Worm (Caenorhabditis elegans): ENCODE measurements around the gene gst-41.

Gene gst-41

ce11 chrV:7364059-7364458 is 35.0 kb downstream of the gst-41 start, which contains the start of gene cyp-35A2:
Gene cyp-35A2 (minus strand): TSS chrV:7364182.
- TF ChIP-seq klf-2 (GFP tag; conservative IDR thresholded peaks at IDR 0.05) = no peak
- TF ChIP-seq tab-1 (GFP tag; IDR thresholded peaks at IDR 0.05) = no peak
- no peak for TF ChIP-seq med-1 (GFP tag; optimal IDR thresholded peaks at IDR 0.05; ENCODE audit: insufficient read depth)
- no peak for TF ChIP-seq ztf-29 (GFP tag; IDR thresholded peaks at IDR 0.05)
- TF ChIP-seq T22C8.4 (GFP tag; IDR thresholded peaks at IDR 0.05) = no peak
- TF ChIP-seq flt-1 (GFP tag; IDR thresholded peaks at IDR 0.05) = no peak
- TF ChIP-seq ztf-23 (GFP tag; IDR thresholded peaks at IDR 0.05) = no peak
- TF ChIP-seq cog-1 (tag; optimal IDR thresholded peaks at IDR 0.05) = no peak
- no peak for TF ChIP-seq ref-1 (GFP tag; conservative IDR thresholded peaks at IDR 0.05)

ce11 chrV:7361673-7362072 is 37.4 kb downstream of the gst-41 start, which contains the start of gene cyp-35A1:
Gene cyp-35A1 (minus strand): TSS chrV:7361773.
- no peak for TF ChIP-seq cog-1 (tag; optimal IDR thresholded peaks at IDR 0.05)
- no peak for TF ChIP-seq klf-2 (GFP tag; conservative IDR thresholded peaks at IDR 0.05)
- TF ChIP-seq tab-1 (GFP tag; IDR thresholded peaks at IDR 0.05) = no peak
- TF ChIP-seq med-1 (GFP tag; optimal IDR thresholded peaks at IDR 0.05; ENCODE audit: insufficient read depth) = no peak
- TF ChIP-seq flt-1 (GFP tag; IDR thresholded peaks at IDR 0.05) = no peak
- no peak for TF ChIP-seq ztf-29 (GFP tag; IDR thresholded peaks at IDR 0.05)
- TF ChIP-seq ztf-23 (GFP tag; IDR thresholded peaks at IDR 0.05) = no peak
- no peak for TF ChIP-seq T22C8.4 (GFP tag; IDR thresholded peaks at IDR 0.05)
- TF ChIP-seq ref-1 (GFP tag; conservative IDR thresholded peaks at IDR 0.05) = no peak

DNA sequence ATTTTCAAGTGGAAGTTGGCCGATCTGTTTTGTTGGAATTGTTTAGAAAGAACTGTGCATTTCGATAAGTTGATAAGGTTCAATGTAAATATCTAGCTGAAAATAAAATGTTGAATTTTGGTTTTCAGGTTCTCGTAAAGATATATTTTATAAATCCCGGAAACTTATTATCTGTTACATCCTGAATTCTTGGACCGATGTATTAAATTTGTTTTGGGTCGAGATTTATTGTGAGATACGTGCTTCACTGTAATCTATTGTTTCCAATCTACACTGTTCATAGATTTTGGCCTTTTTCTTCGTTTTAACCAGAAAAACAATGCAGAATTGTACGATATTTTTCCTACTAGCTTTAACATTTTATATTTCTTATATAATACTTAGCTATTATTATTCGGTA is 42.0 kb downstream of the gst-41 start, which contains the start of gene C03G6.6:
Gene C03G6.6, plus strand, starts transcription at position 301 of the 400 bp plus-strand sequence.
- no peak for TF ChIP-seq med-1 (GFP tag; optimal IDR thresholded peaks at IDR 0.05; ENCODE audit: insufficient read depth)
- no peak for TF ChIP-seq flt-1 (GFP tag; IDR thresholded peaks at IDR 0.05)
- no peak for TF ChIP-seq klf-2 (GFP tag; conservative IDR thresholded peaks at IDR 0.05)

DNA sequence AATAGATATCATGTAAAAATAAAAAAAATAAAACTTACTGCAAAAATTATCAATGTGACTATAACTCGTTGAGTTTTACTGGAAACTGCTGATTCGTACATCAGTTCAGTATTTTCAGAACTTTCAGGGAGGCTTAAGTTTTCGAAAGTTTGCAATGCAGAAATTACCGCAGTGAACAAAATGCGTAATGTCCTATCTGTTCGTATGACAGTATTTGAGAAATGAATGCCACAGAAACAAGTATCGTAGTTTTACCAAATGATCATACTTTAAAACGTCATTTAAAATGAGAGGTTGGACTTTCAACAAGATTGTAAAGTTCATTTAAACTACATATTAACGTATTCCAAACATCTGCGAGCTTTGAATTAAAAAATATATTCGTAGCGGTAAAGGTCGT is 42.4 kb downstream of the gst-41 start, which contains the start of gene C03G6.21:
Gene C03G6.21, minus strand, starts transcription at position 101 of the 400 bp plus-strand sequence.
- TF ChIP-seq med-1 (GFP tag; optimal IDR thresholded peaks at IDR 0.05; ENCODE audit: insufficient read depth) = no peak

- TF ChIP-seq klf-2 (GFP tag; conservative IDR thresholded peaks at IDR 0.05) (no peak), ztf-23 (GFP tag; IDR thresholded peaks at IDR 0.05) (no peak), med-1 (GFP tag; optimal IDR thresholded peaks at IDR 0.05; ENCODE audit: insufficient read depth) (no peak), flt-1 (GFP tag; IDR thresholded peaks at IDR 0.05) (no peak), ztf-29 (GFP tag; IDR thresholded peaks at IDR 0.05) (no peak), ref-1 (GFP tag; conservative IDR thresholded peaks at IDR 0.05) (no peak), T22C8.4 (GFP tag; IDR thresholded peaks at IDR 0.05) (no peak), cog-1 (tag; optimal IDR thresholded peaks at IDR 0.05) (no peak), tab-1 (GFP tag; IDR thresholded peaks at IDR 0.05) (no peak)
Measured at ce11 chrV:7355464-7355863, 43.6 kb downstream of the gst-41 start, which contains the start of gene tag-293. Gene tag-293 (minus strand): TSS chrV:7355564.

- no peak for TF ChIP-seq flt-1 (GFP tag; IDR thresholded peaks at IDR 0.05)
- TF ChIP-seq med-1 (GFP tag; optimal IDR thresholded peaks at IDR 0.05; ENCODE audit: insufficient read depth) = no peak
- no peak for TF ChIP-seq ztf-23 (GFP tag; IDR thresholded peaks at IDR 0.05)
- TF ChIP-seq klf-2 (GFP tag; conservative IDR thresholded peaks at IDR 0.05) = no peak
- TF ChIP-seq ztf-29 (GFP tag; IDR thresholded peaks at IDR 0.05) = no peak
- no peak for TF ChIP-seq T22C8.4 (GFP tag; IDR thresholded peaks at IDR 0.05)
- TF ChIP-seq cog-1 (tag; optimal IDR thresholded peaks at IDR 0.05) = no peak
- no peak for TF ChIP-seq ref-1 (GFP tag; conservative IDR thresholded peaks at IDR 0.05)
- no peak for TF ChIP-seq tab-1 (GFP tag; IDR thresholded peaks at IDR 0.05)
Measured at ce11 chrV:7353602-7354001, 45.5 kb downstream of the gst-41 start.

DNA sequence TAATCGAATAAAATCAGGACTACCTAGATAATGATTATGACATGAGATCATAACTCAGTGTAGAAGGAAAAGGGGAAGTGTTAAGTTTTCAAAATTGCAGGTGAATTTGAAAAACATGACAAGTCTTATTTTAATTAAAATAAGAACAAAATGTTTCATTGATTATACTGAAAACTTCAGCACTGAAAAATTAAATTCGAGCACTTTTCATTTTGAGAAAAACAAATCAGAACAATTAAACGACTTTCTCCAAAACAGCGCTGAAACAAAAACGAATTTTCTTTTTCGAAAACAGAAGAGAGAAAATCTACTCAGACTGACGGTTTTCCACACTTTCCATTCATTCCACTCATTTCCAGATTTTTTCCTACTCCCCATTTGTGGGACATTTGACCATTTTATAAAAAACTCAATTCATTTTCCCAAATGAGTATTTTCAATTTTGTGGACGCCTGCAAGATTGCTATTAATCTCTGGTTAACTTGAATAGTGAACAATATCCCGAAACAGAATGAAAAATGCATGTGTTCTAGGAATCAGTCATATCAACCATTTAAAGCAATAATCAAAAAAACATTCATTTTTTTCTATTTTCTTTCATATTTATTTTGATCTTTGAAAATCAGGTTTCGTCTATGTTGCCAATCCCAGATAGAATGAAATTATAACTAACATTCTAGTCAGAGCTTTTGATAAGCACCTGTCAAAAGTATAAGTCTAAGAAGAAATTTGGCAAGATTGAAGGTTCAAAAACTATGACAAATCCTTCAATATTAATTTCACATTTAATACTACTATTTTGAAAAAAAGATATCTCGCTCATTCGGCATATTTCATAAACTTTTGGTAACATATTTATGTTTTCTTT is 46.7 kb downstream of the gst-41 start, which contains the start of the genes srh-231 and srh-275:
Gene srh-231, minus strand, starts transcription at position 51 of the 868 bp plus-strand sequence.
Gene srh-275, plus strand, starts transcription at position 818 of the 868 bp plus-strand sequence.
- TF ChIP-seq ref-1 (GFP tag; conservative IDR thresholded peaks at IDR 0.05) (no peak), med-1 (GFP tag; optimal IDR thresholded peaks at IDR 0.05; ENCODE audit: insufficient read depth) (no peak), ztf-23 (GFP tag; IDR thresholded peaks at IDR 0.05) (no peak), klf-2 (GFP tag; conservative IDR thresholded peaks at IDR 0.05) (no peak), tab-1 (GFP tag; IDR thresholded peaks at IDR 0.05) (no peak), T22C8.4 (GFP tag; IDR thresholded peaks at IDR 0.05) (no peak), ztf-29 (GFP tag; IDR thresholded peaks at IDR 0.05) (no peak), cog-1 (tag; optimal IDR thresholded peaks at IDR 0.05) (no peak), flt-1 (GFP tag; IDR thresholded peaks at IDR 0.05) (no peak)

- TF ChIP-seq tab-1 (GFP tag; IDR thresholded peaks at IDR 0.05) = no peak
- no peak for TF ChIP-seq med-1 (GFP tag; optimal IDR thresholded peaks at IDR 0.05; ENCODE audit: insufficient read depth)
- TF ChIP-seq ref-1 (GFP tag; conservative IDR thresholded peaks at IDR 0.05) = no peak
- TF ChIP-seq cog-1 (tag; optimal IDR thresholded peaks at IDR 0.05) = no peak
- no peak for TF ChIP-seq ztf-23 (GFP tag; IDR thresholded peaks at IDR 0.05)
- no peak for TF ChIP-seq flt-1 (GFP tag; IDR thresholded peaks at IDR 0.05)
- no peak for TF ChIP-seq klf-2 (GFP tag; conservative IDR thresholded peaks at IDR 0.05)
- no peak for TF ChIP-seq ztf-29 (GFP tag; IDR thresholded peaks at IDR 0.05)
- TF ChIP-seq T22C8.4 (GFP tag; IDR thresholded peaks at IDR 0.05) = no peak
Measured at ce11 chrV:7349541-7349940, 49.6 kb downstream of the gst-41 start, which contains the start of gene nhr-149. Gene nhr-149 (minus strand): TSS chrV:7349641.
